Worm (Caenorhabditis elegans) whole organism, early embryonic: ENCODE results near the gene gst-40.

Source experiments
- ama-1 ChIP-seq: fragments of 150-350 bp; optimal IDR thresholded peaks from 2 replicates; lab custom pipeline; 2014
- ets-7 ChIP-seq: sonication (generic microtip); optimal IDR thresholded peaks from 2 replicates; lab custom pipeline; 2016; ENCODE audit warnings: missing genotype, missing genetic modification characterization, missing compliant biosample characterization
- hnd-1 ChIP-seq: sonication (generic microtip); optimal IDR thresholded peaks from 2 replicates; lab custom pipeline; 2016; ENCODE audit warnings: missing genetic modification characterization, missing compliant biosample characterization
- pes-1 ChIP-seq: fragments of 200-800 bp; sonication (Bioruptor generic); IDR thresholded peaks from 2 replicates; pipeline ENCODE4 v1.3.6; 2022; ENCODE audit warnings: missing genetic modification reagents, missing genetic modification characterization, missing compliant biosample characterization
- scrt-1 ChIP-seq: fragments of 200-800 bp; sonication (Bioruptor generic); IDR thresholded peaks from 2 replicates; pipeline ENCODE4 v1.3.6; 2022; ENCODE audit warnings: missing genetic modification characterization, missing compliant biosample characterization

DNA sequence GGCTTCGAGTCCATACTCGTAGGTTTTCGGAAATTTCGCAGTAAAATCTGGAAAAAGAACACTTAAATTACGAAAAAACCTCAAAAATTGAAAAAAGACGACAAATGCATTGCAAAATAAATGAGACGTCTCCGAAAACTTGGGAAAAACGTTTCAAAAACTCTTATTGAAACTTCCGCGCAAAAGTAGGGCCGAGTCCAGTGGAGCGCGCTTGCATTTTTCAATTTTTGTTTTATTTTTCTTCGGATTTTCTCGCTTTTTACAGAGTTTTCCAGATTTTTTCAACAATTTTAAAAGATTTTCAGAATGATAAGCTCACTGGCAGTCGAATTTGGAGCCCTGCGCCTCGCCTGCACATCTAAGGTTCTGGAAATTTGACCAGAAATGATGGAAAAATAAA, 12.6 kb downstream of the gst-40 start, which contains the start of gene mrpl-2:
- no peak for TF ChIP-seq ama-1 (lab: Kevin White, UChicago)
- TF ChIP-seq pes-1 (GFP tag; lab: Robert Waterston, UW) = no peak
- no peak for TF ChIP-seq scrt-1 (GFP tag; lab: Robert Waterston, UW)
- TF ChIP-seq ets-7 (tag; lab: Kevin White, UChicago) = no peak
- no peak for TF ChIP-seq hnd-1 (tag; lab: Kevin White, UChicago)
